Fruit fly (Drosophila melanogaster) whole organism, embryonic: ENCODE measurements around the gene CG42237.

ENCODE experiments used
- Atf-2 ChIP-seq: fragments of 200-800 bp; sonication (Bioruptor generic); optimal IDR thresholded peaks from 2 replicates; lab custom pipeline; 2016; ENCODE audit warnings: missing biosample characterization, missing genetic modification characterization
- Bgb ChIP-seq: fragments of 200-800 bp; sonication (Bioruptor generic); IDR thresholded peaks from 2 replicates; pipeline ENCODE4 v1.3.6; 2022; ENCODE audit warnings: missing biosample characterization, missing genetic modification characterization; ENCODE audit not compliant: partially characterized antibody
- C15 ChIP-seq: fragments of 200-800 bp; sonication (Bioruptor generic); IDR thresholded peaks from 3 replicates; pipeline ENCODE4 v1.3.6; 2022; ENCODE audit warnings: missing biosample characterization, missing genetic modification characterization
- CG1233 ChIP-seq: fragments of 200-800 bp; sonication (Bioruptor generic); optimal IDR thresholded peaks from 4 replicates; lab custom pipeline; 2018; ENCODE audit warnings: missing biosample characterization, mild to moderate bottlenecking, missing genetic modification characterization
- CG13424 ChIP-seq: fragments of 200-800 bp; sonication (Bioruptor generic); optimal IDR thresholded peaks from 2 replicates; lab custom pipeline; 2019; ENCODE audit warnings: missing biosample characterization, mild to moderate bottlenecking, missing genetic modification characterization, moderate library complexity
- CG13894 ChIP-seq: fragments of 200-800 bp; sonication (Bioruptor generic); optimal IDR thresholded peaks from 3 replicates; lab custom pipeline; 2018; ENCODE audit warnings: missing biosample characterization, mild to moderate bottlenecking, missing genetic modification characterization, moderate library complexity
- CG14710 ChIP-seq: fragments of 200-800 bp; sonication (Bioruptor generic); optimal IDR thresholded peaks from 3 replicates; lab custom pipeline; 2019; ENCODE audit warnings: missing biosample characterization, mild to moderate bottlenecking, missing genetic modification characterization, moderate library complexity
- CG14860 ChIP-seq: fragments of 200-800 bp; sonication (Bioruptor generic); IDR thresholded peaks from 3 replicates; pipeline ENCODE4 v1.3.6; 2022; ENCODE audit warnings: missing biosample characterization, missing genetic modification characterization; ENCODE audit not compliant: partially characterized antibody
- CG15479 ChIP-seq: fragments of 200-800 bp; sonication (Bioruptor generic); optimal IDR thresholded peaks from 3 replicates; lab custom pipeline; 2019; ENCODE audit warnings: missing biosample characterization, mild to moderate bottlenecking, missing genetic modification characterization, moderate library complexity
- CG17359 ChIP-seq: fragments of 200-800 bp; sonication (Bioruptor generic); optimal IDR thresholded peaks from 3 replicates; lab custom pipeline; 2018; ENCODE audit warnings: missing biosample characterization, mild to moderate bottlenecking, missing genetic modification characterization, moderate library complexity
- CG17385 ChIP-seq: fragments of 200-800 bp; sonication (Bioruptor generic); optimal IDR thresholded peaks from 3 replicates; lab custom pipeline; 2018; ENCODE audit warnings: missing biosample characterization, mild to moderate bottlenecking, missing genetic modification characterization
- CG17568 ChIP-seq: fragments of 200-800 bp; sonication (Bioruptor generic); optimal IDR thresholded peaks from 2 replicates; lab custom pipeline; 2018; ENCODE audit warnings: missing biosample characterization, mild to moderate bottlenecking, missing genetic modification characterization, moderate library complexity
- CG17802 ChIP-seq: fragments of 200-800 bp; sonication (Bioruptor generic); optimal IDR thresholded peaks from 2 replicates; lab custom pipeline; 2018; ENCODE audit warnings: missing biosample characterization, mild to moderate bottlenecking, missing genetic modification characterization, moderate library complexity
- CG18011 ChIP-seq: fragments of 200-800 bp; sonication (Bioruptor generic); optimal IDR thresholded peaks from 2 replicates; lab custom pipeline; 2017; ENCODE audit warnings: missing biosample characterization, missing genetic modification characterization, mild to moderate bottlenecking, moderate library complexity, missing genotype
- CG34224 ChIP-seq: fragments of 200-800 bp; sonication (Bioruptor generic); IDR thresholded peaks from 3 replicates; pipeline ENCODE4 v1.3.6; 2022; ENCODE audit warnings: missing biosample characterization, missing genetic modification characterization; ENCODE audit not compliant: partially characterized antibody
- CG3847 ChIP-seq: fragments of 200-800 bp; sonication (Bioruptor generic); IDR thresholded peaks from 2 replicates; pipeline ENCODE4 v1.3.6; 2022; ENCODE audit warnings: missing biosample characterization, missing genetic modification characterization
- CG3995 ChIP-seq: fragments of 200-800 bp; sonication (Bioruptor generic); optimal IDR thresholded peaks from 3 replicates; lab custom pipeline; 2016; ENCODE audit warnings: missing biosample characterization, missing genetic modification characterization
- CG4730 ChIP-seq: fragments of 200-800 bp; sonication (Bioruptor generic); IDR thresholded peaks from 2 replicates; pipeline ENCODE4 v1.3.6; 2022; ENCODE audit warnings: missing biosample characterization, missing genetic modification characterization
- CG4820 ChIP-seq: fragments of 200-800 bp; sonication (Bioruptor generic); optimal IDR thresholded peaks from 3 replicates; lab custom pipeline; 2016; ENCODE audit warnings: missing biosample characterization, missing genetic modification characterization
- CG6175 ChIP-seq: fragments of 200-800 bp; sonication (Bioruptor generic); IDR thresholded peaks from 3 replicates; pipeline ENCODE4 v1.3.6; 2022; ENCODE audit warnings: missing biosample characterization, missing genetic modification characterization
- CG6765 ChIP-seq: fragments of 200-800 bp; sonication (Bioruptor generic); optimal IDR thresholded peaks from 3 replicates; lab custom pipeline; 2017; ENCODE audit warnings: missing biosample characterization, mild to moderate bottlenecking, missing genetic modification characterization
- CG6813 ChIP-seq: fragments of 200-800 bp; sonication (Bioruptor generic); optimal IDR thresholded peaks from 2 replicates; lab custom pipeline; 2017; ENCODE audit warnings: missing biosample characterization, missing genetic modification characterization, mild to moderate bottlenecking, moderate library complexity, missing genetic modification reagents
- CG8359 ChIP-seq: fragments of 200-800 bp; sonication (Bioruptor generic); optimal IDR thresholded peaks from 2 replicates; lab custom pipeline; 2017; ENCODE audit warnings: missing biosample characterization, mild to moderate bottlenecking, missing genetic modification characterization, borderline replicate concordance
- CkIIα-i1 ChIP-seq: fragments of 200-800 bp; sonication (Bioruptor generic); IDR thresholded peaks from 2 replicates; pipeline ENCODE4 v1.3.6; 2022; ENCODE audit warnings: missing biosample characterization, missing genetic modification characterization
- D19B ChIP-seq: fragments of 200-800 bp; sonication (Bioruptor generic); optimal IDR thresholded peaks from 2 replicates; lab custom pipeline; 2017; ENCODE audit warnings: missing biosample characterization, mild to moderate bottlenecking, missing genetic modification characterization
- Dbx ChIP-seq: fragments of 200-800 bp; sonication (Bioruptor generic); IDR thresholded peaks from 3 replicates; pipeline ENCODE4 v1.3.6; 2022; ENCODE audit warnings: missing biosample characterization, missing genetic modification characterization
- HmgZ ChIP-seq: fragments of 200-800 bp; sonication (Bioruptor generic); optimal IDR thresholded peaks from 2 replicates; lab custom pipeline; 2018; ENCODE audit warnings: missing biosample characterization, mild to moderate bottlenecking, missing genetic modification characterization
- Hr3 ChIP-seq: fragments of 200-800 bp; sonication (Bioruptor generic); optimal IDR thresholded peaks from 3 replicates; lab custom pipeline; 2016; ENCODE audit warnings: missing biosample characterization, missing genetic modification characterization
- Hr78 ChIP-seq, 2 experiments: fragments of 200-800 bp in 1 of 2; fragments of >200 bp in 1 of 2; sonication (Bioruptor generic) in 1 of 2; optimal IDR thresholded peaks; 2 replicates each; lab custom pipeline; 2017 to 2019; ENCODE audit warnings: missing biosample characterization in 2 of 2, missing genetic modification characterization in 2 of 2, mild to moderate bottlenecking in 1 of 2, moderate library complexity in 1 of 2
- Lhr ChIP-seq: fragments of 200-800 bp; sonication (Bioruptor generic); optimal IDR thresholded peaks from 3 replicates; lab custom pipeline; 2017; ENCODE audit warnings: mild to moderate bottlenecking, missing biosample characterization, missing genetic modification reagents, missing genetic modification characterization
- Mes4 ChIP-seq: fragments of 200-800 bp; sonication (Bioruptor generic); optimal IDR thresholded peaks from 2 replicates; lab custom pipeline; 2016; ENCODE audit warnings: missing biosample characterization, missing genetic modification characterization
- Oaz ChIP-seq: fragments of 200-800 bp; sonication (Bioruptor generic); IDR thresholded peaks from 2 replicates; pipeline ENCODE4 v1.3.6; 2022; ENCODE audit warnings: missing biosample characterization, missing genetic modification characterization
- Opbp ChIP-seq: fragments of 200-800 bp; sonication (Bioruptor generic); IDR thresholded peaks from 3 replicates; pipeline ENCODE4 v1.3.6; 2022; ENCODE audit warnings: missing biosample characterization, missing genetic modification characterization; ENCODE audit not compliant: partially characterized antibody
- Side ChIP-seq: fragments of 200-800 bp; sonication (Bioruptor generic); optimal IDR thresholded peaks from 2 replicates; lab custom pipeline; 2016; ENCODE audit warnings: missing biosample characterization, missing genetic modification characterization
- YL-1 ChIP-seq: fragments of 200-800 bp; sonication (Bioruptor generic); optimal IDR thresholded peaks from 3 replicates; lab custom pipeline; 2017; ENCODE audit warnings: missing biosample characterization, mild to moderate bottlenecking, missing genetic modification characterization
- bowl ChIP-seq: fragments of 200-800 bp; sonication (Bioruptor generic); IDR thresholded peaks from 2 replicates; pipeline ENCODE4 v1.3.6; 2022; ENCODE audit warnings: missing biosample characterization, missing genetic modification characterization
- dmrt99B ChIP-seq: fragments of 200-800 bp; sonication (Bioruptor generic); optimal IDR thresholded peaks from 2 replicates; lab custom pipeline; 2018; ENCODE audit warnings: missing biosample characterization, mild to moderate bottlenecking, missing genetic modification characterization, moderate library complexity
- gem ChIP-seq: fragments of 200-800 bp; sonication (Bioruptor generic); optimal IDR thresholded peaks from 2 replicates; lab custom pipeline; 2019; ENCODE audit warnings: missing biosample characterization, mild to moderate bottlenecking, missing genetic modification characterization, moderate library complexity
- ham ChIP-seq: fragments of 200-800 bp; sonication (Bioruptor generic); IDR thresholded peaks from 2 replicates; pipeline ENCODE4 v1.3.6; 2022; ENCODE audit warnings: missing biosample characterization, missing genetic modification characterization
- hth ChIP-seq: fragments of >200 bp; optimal IDR thresholded peaks from 2 replicates; lab custom pipeline; 2017; ENCODE audit warnings: inconsistent platforms
- inv ChIP-seq: fragments of 200-800 bp; sonication (Bioruptor generic); IDR thresholded peaks from 2 replicates; pipeline ENCODE4 v1.3.6; 2022; ENCODE audit warnings: missing biosample characterization, missing genetic modification characterization; ENCODE audit not compliant: partially characterized antibody
- nmo ChIP-seq: fragments of 200-800 bp; sonication (Bioruptor generic); optimal IDR thresholded peaks from 2 replicates; lab custom pipeline; 2018; ENCODE audit warnings: missing biosample characterization, mild to moderate bottlenecking, missing genetic modification characterization, moderate library complexity
- oc ChIP-seq: fragments of 200-800 bp; sonication (Bioruptor generic); optimal IDR thresholded peaks from 2 replicates; lab custom pipeline; 2018; ENCODE audit warnings: missing biosample characterization, mild to moderate bottlenecking, missing genetic modification characterization, moderate library complexity
- pb ChIP-seq: fragments of 200-800 bp; sonication (Bioruptor generic); optimal IDR thresholded peaks from 3 replicates; lab custom pipeline; 2016; ENCODE audit warnings: missing biosample characterization, missing genetic modification characterization
- phol ChIP-seq: fragments of 200-800 bp; sonication (Bioruptor generic); optimal IDR thresholded peaks from 3 replicates; lab custom pipeline; 2018; ENCODE audit warnings: missing biosample characterization, mild to moderate bottlenecking, missing genetic modification characterization, moderate library complexity
- sna ChIP-seq: fragments of 200-800 bp; sonication (Bioruptor generic); IDR thresholded peaks from 2 replicates; pipeline ENCODE4 v1.3.6; 2022; ENCODE audit warnings: missing biosample characterization, missing genetic modification characterization; ENCODE audit not compliant: partially characterized antibody
- ttk ChIP-seq: fragments of 200-800 bp; sonication (Bioruptor generic); IDR thresholded peaks from 2 replicates; pipeline ENCODE4 v2.1.2; 2022; ENCODE audit warnings: missing biosample characterization, missing genetic modification characterization
- unpg ChIP-seq: fragments of 200-800 bp; sonication (Bioruptor generic); optimal IDR thresholded peaks from 3 replicates; lab custom pipeline; 2018; ENCODE audit warnings: missing biosample characterization, mild to moderate bottlenecking, missing genetic modification characterization, moderate library complexity

Gene CG42237

dm6 chrX:13088025-13088805, 26.7 kb upstream of the CG42237 start (continued):
- TF ChIP-seq CG34224 (GFP tag; lab: Robert Waterston, UW) (no peak), Dbx (GFP tag; lab: Robert Waterston, UW) (no peak), CG3995 (GFP tag; lab: Kevin White, UChicago) (no peak), CG8359 (no peak), inv (GFP tag; lab: Robert Waterston, UW) (no peak), nmo (peak; percentile 29), CG18011 (no peak), dmrt99B (tag; lab: Kevin White, UChicago) (peak; percentile 59), CG14710 (no peak), Side (GFP tag; lab: Kevin White, UChicago) (no peak), CG17359 (tag; lab: Kevin White, UChicago) (peak; percentile 16), CG17802 (tag; lab: Kevin White, UChicago) (no peak), CG1233 (no peak), YL-1 (no peak), CkIIα-i1 (GFP tag; lab: Robert Waterston, UW) (no peak), CG6765 (no peak), CG6175 (GFP tag; lab: Robert Waterston, UW) (no peak), Bgb (GFP tag; lab: Robert Waterston, UW) (no peak), Hr3 (GFP tag; lab: Kevin White, UChicago) (no peak), CG6813 (no peak), CG4730 (GFP tag; lab: Robert Waterston, UW) (no peak), pb (GFP tag; lab: Kevin White, UChicago) (no peak), CG17568 (GFP tag; lab: Kevin White, UChicago) (no peak), gem (peak; percentile 62), CG13894 (tag; lab: Kevin White, UChicago) (no peak), CG17385 (GFP tag; lab: Kevin White, UChicago) (no peak), Opbp (GFP tag; lab: Robert Waterston, UW) (no peak), phol (peak; percentile 27), sna (GFP tag; lab: Robert Waterston, UW) (no peak), C15 (GFP tag; lab: Robert Waterston, UW) (no peak), Atf-2 (GFP tag; lab: Kevin White, UChicago) (no peak), CG14860 (GFP tag; lab: Robert Waterston, UW) (no peak), bowl (GFP tag; lab: Robert Waterston, UW) (no peak), ham (GFP tag; lab: Robert Waterston, UW) (no peak), ttk (GFP tag; lab: Robert Waterston, UW) (no peak), Oaz (GFP tag; lab: Robert Waterston, UW) (no peak), unpg (GFP tag; lab: Kevin White, UChicago) (peak; percentile 23), oc (tag; lab: Kevin White, UChicago) (peak; percentile 32), CG15479 (GFP tag; lab: Kevin White, UChicago) (no peak), Lhr (GFP tag; lab: Kevin White, UChicago) (no peak), hth (lab: Kevin White, UChicago) (no peak), Hr78 (GFP tag; optimal IDR thresholded peaks at IDR 0.05; lab: Kevin White, UChicago) (peak in 1 of 2 experiments; percentile 79), Mes4 (GFP tag; lab: Kevin White, UChicago) (no peak), CG3847 (0 out of 2 replicates have a peak, but pooled peaks have one; percentile 16), CG13424 (peak; percentile 2), D19B (GFP tag; lab: Kevin White, UChicago) (peak; percentile 30), CG4820 (GFP tag; lab: Kevin White, UChicago) (peak; percentile 14), HmgZ (tag; lab: Kevin White, UChicago) (no peak)
